Worm (Caenorhabditis elegans): ENCODE measurements around the gene tebp-2.

DNA sequence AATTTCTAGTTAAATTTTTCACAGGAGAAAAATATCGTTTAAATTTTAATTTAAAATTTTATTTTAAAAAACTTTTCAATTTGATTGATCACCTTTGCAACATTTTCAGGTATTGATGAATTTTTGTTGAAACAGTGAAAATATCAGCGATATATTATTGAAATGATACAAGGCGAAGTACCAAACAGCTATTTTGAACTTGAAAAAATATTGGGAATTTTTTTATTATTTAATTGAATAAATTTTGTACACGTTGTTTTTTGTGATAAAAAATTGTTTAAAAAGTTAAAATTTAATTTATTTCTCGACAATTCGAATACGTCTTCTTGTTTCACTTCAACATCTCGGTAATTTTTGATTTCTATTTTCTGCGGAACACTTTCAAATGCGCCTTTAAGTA, 47.7 kb upstream of the tebp-2 start, which contains the start of gene B0273.1:
- TF ChIP-seq tlp-1 (tag; optimal IDR thresholded peaks at IDR 0.05) (no peak), ets-5 (GFP tag; IDR thresholded peaks at IDR 0.05) (no peak), hpl-2 (GFP tag; optimal IDR thresholded peaks at IDR 0.05) (no peak), ztf-11 (tag; optimal IDR thresholded peaks at IDR 0.05) (no peak), xbp-1 (tag; optimal IDR thresholded peaks at IDR 0.05) (no peak), nhr-77 (tag; optimal IDR thresholded peaks at IDR 0.05) (no peak), nhr-12 (tag; optimal IDR thresholded peaks at IDR 0.05) (no peak), isw-1 (GFP tag; IDR thresholded peaks at IDR 0.05) (no peak), lin-15B (tag; optimal IDR thresholded peaks at IDR 0.05) (no peak), elt-2 (tag; optimal IDR thresholded peaks at IDR 0.05) (no peak)
